Worm (Caenorhabditis elegans): ENCODE results near the gene Y57G11C.48.

Gene Y57G11C.48

DNA sequence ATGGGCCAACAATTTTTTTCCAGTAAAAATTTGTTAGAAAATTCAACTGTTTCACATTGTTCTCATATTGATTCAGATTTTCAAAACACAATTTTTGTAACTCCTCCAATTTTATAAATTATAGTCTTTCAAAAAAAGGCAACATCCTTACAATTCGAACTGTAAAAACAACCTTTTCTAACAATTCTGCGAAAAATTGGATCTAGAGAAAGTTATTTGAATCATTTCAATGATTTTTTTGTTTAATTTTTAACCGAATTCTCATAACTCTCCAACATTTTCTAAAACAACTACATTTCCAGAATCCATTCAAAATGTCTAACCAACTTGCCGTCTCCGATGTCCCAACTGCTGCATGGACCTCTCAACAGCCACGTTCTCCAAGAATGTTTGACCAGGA, 24.8 kb downstream of the Y57G11C.48 start, which contains the start of gene ccch-5:
ccch-5 (plus strand) TSS at position 301 of the 400 bp plus-strand sequence.
- TF ChIP-seq arid-1 (GFP tag; conservative IDR thresholded peaks at IDR 0.05) (no peak), lim-7 (GFP tag; IDR thresholded peaks at IDR 0.05) (no peak), daf-8 (GFP tag; IDR thresholded peaks at IDR 0.05) (no peak), jun-1 (tag; optimal IDR thresholded peaks at IDR 0.05) (no peak), dve-1 (tag; optimal IDR thresholded peaks at IDR 0.05; ENCODE audit: insufficient read depth) (no peak), cey-2 (tag; optimal IDR thresholded peaks at IDR 0.05; ENCODE audit: borderline replicate concordance, insufficient read depth) (no peak), aly-2 (tag; optimal IDR thresholded peaks at IDR 0.05) (no peak), D1046.2 (GFP tag; IDR thresholded peaks at IDR 0.05) (no peak), pqm-1 (tag; optimal IDR thresholded peaks at IDR 0.05) (no peak), zip-11 (GFP tag; IDR thresholded peaks at IDR 0.05) (no peak), T26A8.4 (GFP tag; IDR thresholded peaks at IDR 0.05) (no peak), F26F4.8 (GFP tag; conservative IDR thresholded peaks at IDR 0.05) (no peak), mep-1 (tag; optimal IDR thresholded peaks at IDR 0.05) (no peak), zag-1 (tag; optimal IDR thresholded peaks at IDR 0.05) (no peak), F10B5.3 (tag; optimal IDR thresholded peaks at IDR 0.05) (no peak)

- TF ChIP-seq snpc-1.2 (GFP tag; IDR thresholded peaks at IDR 0.05) = peak; percentile 95
Measured at ce11 chrIV:14911134-14911760, 32.9 kb downstream of the Y57G11C.48 start.

ce11 chrIV:14909589-14909988, 34.5 kb downstream of the Y57G11C.48 start, which contains the start of gene pnc-2:
Gene pnc-2, minus strand, starts transcription at chrIV:14909689.
- TF ChIP-seq lin-1 (GFP tag; IDR thresholded peaks at IDR 0.05) (no peak), zfp-2 (tag; optimal IDR thresholded peaks at IDR 0.05) (no peak), nhr-76 (tag; optimal IDR thresholded peaks at IDR 0.05) (no peak), ceh-28 (tag; optimal IDR thresholded peaks at IDR 0.05) (no peak), lsy-2 (tag; optimal IDR thresholded peaks at IDR 0.05) (no peak), rbr-2 (tag; optimal IDR thresholded peaks at IDR 0.05) (no peak), F44E2.7 (GFP tag; IDR thresholded peaks at IDR 0.05) (no peak), dmd-9 (GFP tag; IDR thresholded peaks at IDR 0.05) (no peak), fos-1 (tag; optimal IDR thresholded peaks at IDR 0.05) (no peak), duxl-1 (tag; optimal IDR thresholded peaks at IDR 0.05; ENCODE audit: poor library complexity) (no peak), aly-2 (tag; optimal IDR thresholded peaks at IDR 0.05) (no peak), ceh-62 (tag; optimal IDR thresholded peaks at IDR 0.05) (no peak), lin-38 (GFP tag; IDR thresholded peaks at IDR 0.05) (no peak), ama-1 (optimal IDR thresholded peaks at IDR 0.05) (no peak), F26F4.8 (GFP tag; conservative IDR thresholded peaks at IDR 0.05) (no peak), spr-1 (tag; optimal IDR thresholded peaks at IDR 0.05) (no peak), D1046.2 (GFP tag; IDR thresholded peaks at IDR 0.05) (no peak), cey-2 (tag; optimal IDR thresholded peaks at IDR 0.05; ENCODE audit: borderline replicate concordance, insufficient read depth) (no peak)

DNA sequence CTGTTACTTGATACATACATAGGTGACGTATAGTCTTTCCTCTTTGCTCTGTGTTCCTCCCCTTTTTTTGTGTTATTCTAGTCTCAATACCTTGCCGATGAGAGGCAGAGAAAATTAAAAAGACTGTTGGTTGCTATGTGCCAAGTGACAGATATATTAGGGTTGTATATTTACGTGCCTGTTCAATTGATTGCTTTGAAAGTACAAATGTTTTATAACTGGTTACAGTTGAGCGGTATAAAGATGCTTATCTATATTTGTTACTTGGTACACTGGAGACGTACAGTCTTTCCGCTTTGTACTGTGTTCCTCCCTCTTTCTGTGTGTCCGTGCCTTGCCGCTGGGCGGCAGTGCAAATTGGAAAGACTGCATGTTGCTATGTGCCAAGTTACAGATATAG, 40.9 kb downstream of the Y57G11C.48 start:
- TF ChIP-seq dmd-9 (GFP tag; IDR thresholded peaks at IDR 0.05) (no peak), ceh-82 (tag; optimal IDR thresholded peaks at IDR 0.05) (no peak), nhr-41 (GFP tag; IDR thresholded peaks at IDR 0.05) (no peak), php-3 (GFP tag; IDR thresholded peaks at IDR 0.05) (no peak), ZK546.5 (tag; optimal IDR thresholded peaks at IDR 0.05) (no peak), zip-2 (tag; optimal IDR thresholded peaks at IDR 0.05) (no peak)

DNA sequence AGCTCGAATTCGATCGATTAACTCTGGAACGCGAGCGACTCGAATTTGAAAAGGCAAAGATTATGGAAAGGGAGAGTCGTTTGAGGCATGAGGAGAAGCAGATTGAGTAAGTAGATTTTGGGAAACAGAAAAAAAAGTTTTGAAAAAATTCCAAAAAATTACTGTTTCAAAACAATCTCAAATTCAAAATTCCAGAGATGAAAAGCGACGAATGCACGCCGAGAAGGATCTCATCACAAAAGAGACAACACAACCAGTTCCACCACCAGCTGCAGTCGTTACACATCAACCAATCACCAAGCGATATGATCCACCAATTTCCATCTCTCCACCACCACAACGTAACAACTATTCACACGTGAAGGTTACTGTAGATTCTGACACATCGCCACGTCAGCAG, 49.8 kb downstream of the Y57G11C.48 start:
- TF ChIP-seq vab-7 (GFP tag; IDR thresholded peaks at IDR 0.05) (no peak), unc-62 (GFP tag; optimal IDR thresholded peaks at IDR 0.05 in 1 of 2) (peak in 1 of 2 experiments; percentile 98), unc-62 (tag; optimal IDR thresholded peaks at IDR 0.05) (no peak)

Measured in whole organism, L4 larva.